Worm (Caenorhabditis elegans): ENCODE measurements around the gene H05C05.4.

DNA sequence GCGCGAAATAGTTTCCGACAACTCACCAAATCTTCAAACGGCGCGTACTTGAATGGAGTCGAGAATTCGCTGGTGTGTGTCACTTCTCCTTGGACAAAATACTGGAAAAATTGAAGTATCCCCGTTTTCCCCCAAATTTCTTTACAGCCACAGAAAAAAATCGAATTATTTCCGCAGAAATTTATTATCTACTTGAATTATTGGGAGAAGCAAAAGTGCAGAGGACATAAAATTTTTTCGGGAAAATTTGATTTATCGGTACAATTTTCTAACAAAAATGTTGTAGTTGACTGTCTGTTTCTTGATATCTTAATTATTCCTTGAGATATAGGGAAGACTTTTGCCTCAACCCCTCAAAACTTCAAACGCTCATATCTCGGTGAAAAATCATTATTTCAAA is 23.0 kb downstream of the H05C05.4 start, which contains the start of gene R10F2.4:
- no peak for TF ChIP-seq elt-1 (tag; optimal IDR thresholded peaks at IDR 0.05; ENCODE audit: borderline replicate concordance, insufficient read depth)
- TF ChIP-seq mls-2 (tag; optimal IDR thresholded peaks at IDR 0.05), result no peak
